Fruit fly (Drosophila melanogaster): ENCODE measurements around the gene Vha100-1.
A peak's percentile ranks its signal among the peaks of the same experiment; 100 is the strongest.

Vha100-1 gene

DNA sequence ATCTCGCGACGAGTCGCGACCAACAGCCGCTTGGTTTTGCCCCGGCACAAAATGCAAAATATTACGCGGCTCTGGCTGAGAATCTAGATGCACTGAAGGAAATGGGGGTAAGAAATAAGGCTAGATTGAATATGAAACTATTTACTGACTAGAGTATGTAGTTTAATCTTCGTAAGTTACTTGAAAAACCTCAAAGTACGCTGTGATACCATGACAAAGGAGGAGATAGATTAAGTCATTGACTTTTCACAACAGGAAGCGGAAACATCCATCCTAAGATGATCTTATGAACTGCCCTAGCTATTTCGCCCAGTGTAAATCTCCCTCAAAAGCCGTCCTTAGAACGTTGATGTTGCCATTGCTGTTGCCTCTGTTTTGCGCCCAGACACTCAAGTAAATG is 36.8 kb upstream of the Vha100-1 start (continued):
- TF ChIP-seq Sry-β (GFP tag; optimal IDR thresholded peaks at IDR 0.05) (no peak), Kr (GFP tag; optimal IDR thresholded peaks at IDR 0.05) (no peak), stc (GFP tag; IDR thresholded peaks at IDR 0.05) (0 out of 2 replicates have a peak, but pooled peaks have one; percentile 17), unc-4 (GFP tag; IDR thresholded peaks at IDR 0.05; ENCODE audit: partially characterized antibody) (no peak), oc (tag; optimal IDR thresholded peaks at IDR 0.05) (no peak), Dad (GFP tag; optimal IDR thresholded peaks at IDR 0.05) (no peak), CG3995 (GFP tag; optimal IDR thresholded peaks at IDR 0.05) (no peak), Max (GFP tag; optimal IDR thresholded peaks at IDR 0.05) (no peak), amos (GFP tag; IDR thresholded peaks at IDR 0.05; ENCODE audit: partially characterized antibody) (no peak), CG17912 (GFP tag; optimal IDR thresholded peaks at IDR 0.05) (no peak), Oli (tag; optimal IDR thresholded peaks at IDR 0.05) (peak; percentile 18), Atf-2 (GFP tag; optimal IDR thresholded peaks at IDR 0.05) (no peak), br (optimal IDR thresholded peaks at IDR 0.05) (no peak), tgo (GFP tag; IDR thresholded peaks at IDR 0.05) (no peak), CG12942 (GFP tag; optimal IDR thresholded peaks at IDR 0.05) (no peak), kay (GFP tag; optimal IDR thresholded peaks at IDR 0.05) (no peak), CG10209 (GFP tag; optimal IDR thresholded peaks at IDR 0.05) (no peak), zf30C (GFP tag; optimal IDR thresholded peaks at IDR 0.05) (peak; percentile 11), HmgZ (tag; optimal IDR thresholded peaks at IDR 0.05) (no peak), Asciz (GFP tag; optimal IDR thresholded peaks at IDR 0.05) (no peak), CG10147 (GFP tag; optimal IDR thresholded peaks at IDR 0.05) (no peak), Ptx1 (GFP tag; IDR thresholded peaks at IDR 0.05) (0 out of 2 replicates have a peak, but pooled peaks have one; percentile 19), az2 (GFP tag; optimal IDR thresholded peaks at IDR 0.05) (no peak), Drgx (GFP tag; IDR thresholded peaks at IDR 0.05) (peak; percentile 60; the same call in 1 of the 2 replicates)

DNA sequence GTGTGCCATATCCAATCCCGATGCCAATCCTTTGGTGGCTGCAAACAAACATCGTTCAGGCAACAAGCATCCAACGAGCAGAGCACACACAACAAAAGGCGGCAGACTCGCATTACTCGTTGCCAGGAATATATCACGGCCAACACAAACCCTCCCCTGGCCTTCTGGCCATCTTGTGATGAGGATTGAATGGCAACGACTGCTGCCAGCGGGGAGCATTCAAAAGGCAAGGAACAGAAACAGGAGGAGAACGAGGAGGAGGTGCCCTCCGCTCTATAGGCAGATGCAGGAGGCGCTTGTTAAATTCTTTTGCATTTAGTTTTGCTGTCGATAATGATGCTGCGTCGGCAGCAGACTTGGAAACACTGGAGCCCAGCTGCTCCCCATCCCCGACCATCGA is 35.5 kb upstream of the Vha100-1 start:
- TF ChIP-seq Ets65A (GFP tag) (peak; percentile 54), ewg (GFP tag; optimal IDR thresholded peaks at IDR 0.05) (no peak), Tbp (GFP tag; optimal IDR thresholded peaks at IDR 0.05) (no peak), pzg (GFP tag; optimal IDR thresholded peaks at IDR 0.05) (no peak)

DNA sequence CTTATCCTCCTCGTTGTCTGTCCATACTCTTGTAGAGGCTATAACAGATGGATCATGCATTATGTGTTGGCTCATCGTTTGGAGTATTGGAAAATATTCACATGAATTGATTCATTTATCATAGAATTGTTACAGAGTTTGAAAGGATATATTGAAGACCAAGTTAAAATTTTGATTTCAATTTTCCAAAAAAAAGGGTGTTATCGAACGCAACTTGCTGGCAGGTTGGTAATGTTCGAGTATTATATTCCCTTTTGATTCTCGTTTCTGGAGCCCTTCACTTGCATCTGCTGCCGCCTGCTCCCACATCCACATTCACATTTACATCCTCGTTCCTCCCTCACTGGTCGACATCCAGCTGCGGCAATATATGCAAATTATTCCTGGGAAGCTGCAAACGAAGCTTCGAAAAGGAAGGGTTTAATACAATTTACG is 35.0 kb upstream of the Vha100-1 start:
- no peak for TF ChIP-seq lilli (GFP tag; optimal IDR thresholded peaks at IDR 0.05)
- TF ChIP-seq CG10274 (GFP tag; optimal IDR thresholded peaks at IDR 0.05) = no peak
- no peak for TF ChIP-seq CG18476 (GFP tag; optimal IDR thresholded peaks at IDR 0.05)
- no peak for TF ChIP-seq Optix (GFP tag; IDR thresholded peaks at IDR 0.05)
- TF ChIP-seq bowl (GFP tag; IDR thresholded peaks at IDR 0.05) = no peak
- no peak for TF ChIP-seq CG15073 (GFP tag; optimal IDR thresholded peaks at IDR 0.05)
- 0 out of 2 replicates have a peak, but pooled peaks have one; percentile 10 for TF ChIP-seq Drgx (GFP tag; IDR thresholded peaks at IDR 0.05)
- TF ChIP-seq bsh (GFP tag; optimal IDR thresholded peaks at IDR 0.05) = peak in 1 of 2 experiments; percentile 49
- no peak for TF ChIP-seq CG17359 (tag; optimal IDR thresholded peaks at IDR 0.05)
- TF ChIP-seq CG31441 (GFP tag; IDR thresholded peaks at IDR 0.05) = no peak
- peak; percentile 56 for TF ChIP-seq lbe (GFP tag; optimal IDR thresholded peaks at IDR 0.05)
- TF ChIP-seq CG10543 (GFP tag; optimal IDR thresholded peaks at IDR 0.05) = no peak
